Worm (Caenorhabditis elegans) whole organism, midembryonic: ENCODE results near the gene gos-28.

Experiments used
- flt-1 ChIP-seq: fragments of 200-800 bp; sonication (Bioruptor generic); IDR thresholded peaks from 2 replicates; pipeline ENCODE4 v1.3.6; 2022; ENCODE audit warnings: missing genetic modification characterization, missing compliant biosample characterization
- ref-1 ChIP-seq: fragments of 200-800 bp; sonication (Bioruptor generic); conservative IDR thresholded peaks from 2 replicates; pipeline ENCODE4 v1.3.6; 2022; ENCODE audit warnings: missing genetic modification reagents, missing genetic modification characterization, missing compliant biosample characterization
- tab-1 ChIP-seq: fragments of 200-800 bp; sonication (Bioruptor generic); IDR thresholded peaks from 2 replicates; pipeline ENCODE4 v1.3.6; 2022; ENCODE audit warnings: missing genetic modification characterization, missing compliant biosample characterization
- ztf-29 ChIP-seq: fragments of 200-800 bp; sonication (Bioruptor generic); IDR thresholded peaks from 2 replicates; pipeline ENCODE4 v1.3.6; 2022; ENCODE audit warnings: missing genetic modification reagents, missing genetic modification characterization, missing compliant biosample characterization

- TF ChIP-seq tab-1 (GFP tag; lab: Robert Waterston, UW) (no peak), ref-1 (GFP tag; lab: Robert Waterston, UW) (no peak), flt-1 (GFP tag; lab: Robert Waterston, UW) (no peak), ztf-29 (GFP tag; lab: Robert Waterston, UW) (no peak)
Measured at ce11 chrIII:7380120-7380519, 31.1 kb upstream of the gos-28 start.
